In the genomic region with DNA sequence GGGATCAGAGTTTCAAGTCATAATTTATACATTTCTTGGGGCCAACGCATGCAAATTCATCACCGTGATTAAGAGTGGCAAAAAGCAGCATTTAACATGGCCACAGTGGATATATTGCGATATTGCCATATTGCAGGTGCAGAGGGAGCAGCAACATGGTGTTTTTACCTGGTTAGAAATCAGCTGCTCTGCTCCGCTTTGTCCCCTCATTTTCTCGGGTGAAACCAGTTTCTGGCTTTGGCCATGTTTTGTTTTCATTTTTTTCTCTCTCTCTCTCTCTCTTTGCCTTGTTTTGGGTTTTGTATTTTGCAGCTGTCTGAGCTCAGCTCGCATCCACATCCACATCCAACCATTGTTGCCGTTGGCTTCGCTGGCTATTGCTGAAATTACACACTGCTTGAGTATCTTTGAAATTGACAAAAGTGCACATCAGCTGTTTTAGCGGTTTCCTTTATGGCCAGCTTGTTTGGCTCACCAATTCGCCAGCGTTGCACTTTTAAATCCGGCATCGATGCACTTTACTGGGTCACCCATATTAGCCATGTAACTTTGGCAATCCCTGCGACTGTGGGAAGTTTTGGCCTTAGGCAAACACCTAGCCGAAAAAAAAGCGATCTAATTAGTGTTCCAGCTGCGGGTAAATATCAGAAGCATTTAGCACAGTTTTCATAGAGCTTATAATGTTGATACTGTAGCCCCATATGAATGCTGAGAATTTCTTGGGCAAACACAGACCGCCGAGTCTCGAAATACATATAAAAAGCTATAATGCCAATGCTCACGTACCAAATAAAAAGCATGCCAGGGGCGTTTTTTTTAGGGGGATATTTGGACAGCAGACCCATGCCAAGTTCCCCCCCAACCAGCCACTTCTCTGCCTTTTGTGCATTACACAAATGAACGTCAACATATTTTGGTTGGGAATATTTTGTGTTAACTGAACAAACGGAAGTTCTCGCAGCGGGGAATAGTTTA, we compare ENCODE assay signal across 5 fruit fly cellular contexts.
A peak's percentile ranks its signal among the peaks of the same experiment; 100 is the strongest.
TF ChIP-seq lines count a peak whose summit lies in the region.

No protein-coding gene starts in this region.

- TF ChIP-seq CTCF in whole organism, embryonic (GFP tag; optimal IDR thresholded peaks at IDR 0.05; lab: Kevin White, UChicago): no peak

TF ChIP-seq in whole organism, adult, 20 proteins besides CTCF, POLR2A, EP300 and RAD21:
- TF ChIP-seq ovo (GFP tag; optimal IDR thresholded peaks at IDR 0.05; lab: Kevin White, UChicago) (no peak), kay (GFP tag; lab: Kevin White, UChicago; ENCODE audit: borderline replicate concordance) (no peak), CG12768 (GFP tag; optimal IDR thresholded peaks at IDR 0.05; lab: Kevin White, UChicago) (no peak), tj (GFP tag; optimal IDR thresholded peaks at IDR 0.05; lab: Kevin White, UChicago) (peak; percentile 98), CG1620 (GFP tag; optimal IDR thresholded peaks at IDR 0.05; lab: Kevin White, UChicago) (no peak), bab1 (GFP tag; optimal IDR thresholded peaks at IDR 0.05; lab: Kevin White, UChicago) (no peak), CG33017 (tag; optimal IDR thresholded peaks at IDR 0.05; lab: Kevin White, UChicago) (no peak), CG11617 (GFP tag; optimal IDR thresholded peaks at IDR 0.05; lab: Kevin White, UChicago) (no peak)

TF ChIP-seq in whole organism, embryonic, 481 proteins besides CTCF, POLR2A, EP300 and RAD21 (continues in another document):
- TF ChIP-seq dysf (GFP tag; IDR thresholded peaks at IDR 0.05; lab: Robert Waterston, UW) (0 out of 3 replicates have a peak, but pooled peaks have one; percentile 17), CG7928 (GFP tag; optimal IDR thresholded peaks at IDR 0.05; lab: Kevin White, UChicago) (no peak), Blimp-1 (GFP tag; optimal IDR thresholded peaks at IDR 0.05; lab: Kevin White, UChicago) (peak; percentile 37), CG31441 (GFP tag; IDR thresholded peaks at IDR 0.05; lab: Robert Waterston, UW) (0 out of 2 replicates have a peak, but pooled peaks have one; percentile 28), Adf1 (GFP tag; IDR thresholded peaks at IDR 0.05; lab: Robert Waterston, UW) (no peak), so (GFP tag; IDR thresholded peaks at IDR 0.05; lab: Robert Waterston, UW) (no peak), CG12219 (GFP tag; optimal IDR thresholded peaks at IDR 0.05; lab: Kevin White, UChicago) (no peak), CG13296 (GFP tag; optimal IDR thresholded peaks at IDR 0.05; lab: Kevin White, UChicago) (no peak), maf-S (GFP tag; optimal IDR thresholded peaks at IDR 0.05; lab: Kevin White, UChicago) (no peak), CG2199 (GFP tag; IDR thresholded peaks at IDR 0.05; lab: Robert Waterston, UW) (peak; percentile 29; the same call in 1 of the 3 replicates), nmo (GFP tag; optimal IDR thresholded peaks at IDR 0.05; lab: Kevin White, UChicago) (no peak), CG33213 (GFP tag; optimal IDR thresholded peaks at IDR 0.05; lab: Kevin White, UChicago) (no peak), CG11456 (GFP tag; IDR thresholded peaks at IDR 0.05; lab: Robert Waterston, UW) (no peak), Dip2 (GFP tag; IDR thresholded peaks at IDR 0.05; lab: Robert Waterston, UW) (no peak), Rx (GFP tag; IDR thresholded peaks at IDR 0.05; lab: Robert Waterston, UW) (no peak), Ets97D (GFP tag; optimal IDR thresholded peaks at IDR 0.05; lab: Kevin White, UChicago) (no peak), pfk (GFP tag; optimal IDR thresholded peaks at IDR 0.05; lab: Kevin White, UChicago) (no peak), Eip74EF (GFP tag; optimal IDR thresholded peaks at IDR 0.05; lab: Kevin White, UChicago) (no peak)

TF ChIP-seq in whole organism, prepupa, 60 proteins besides CTCF, POLR2A, EP300 and RAD21 (continues in another document):
- no peak for TF ChIP-seq fd85E (GFP tag; optimal IDR thresholded peaks at IDR 0.05; lab: Kevin White, UChicago)
- peak; percentile 2 for TF ChIP-seq Ets96B (tag; optimal IDR thresholded peaks at IDR 0.05; lab: Kevin White, UChicago)
- no peak for TF ChIP-seq esn (GFP tag; optimal IDR thresholded peaks at IDR 0.05; lab: Kevin White, UChicago)
- TF ChIP-seq Hr39 (GFP tag; optimal IDR thresholded peaks at IDR 0.05; lab: Kevin White, UChicago): no peak
- TF ChIP-seq cyc (GFP tag; optimal IDR thresholded peaks at IDR 0.05; lab: Kevin White, UChicago): no peak
- no peak for TF ChIP-seq CG7368 (GFP tag; optimal IDR thresholded peaks at IDR 0.05; lab: Kevin White, UChicago)
- TF ChIP-seq Eip75B (GFP tag; optimal IDR thresholded peaks at IDR 0.05; lab: Kevin White, UChicago): no peak
- TF ChIP-seq CG6163 (GFP tag; IDR thresholded peaks at IDR 0.05; lab: Robert Waterston, UW): peak; percentile 16; the same call in 1 of the 3 replicates
- peak; percentile 19 for TF ChIP-seq dsx (GFP tag; optimal IDR thresholded peaks at IDR 0.05; lab: Kevin White, UChicago; ENCODE audit: poor library complexity, severe bottlenecking)
- peak; percentile 25; the same call in 1 of the 2 replicates for TF ChIP-seq CG15336 (GFP tag; IDR thresholded peaks at IDR 0.05; lab: Robert Waterston, UW)
- TF ChIP-seq ss (GFP tag; optimal IDR thresholded peaks at IDR 0.05; lab: Kevin White, UChicago): peak; percentile 51 to 63
- no peak for TF ChIP-seq Blimp-1 (GFP tag; optimal IDR thresholded peaks at IDR 0.05; lab: Kevin White, UChicago)
- no peak for TF ChIP-seq net (GFP tag; optimal IDR thresholded peaks at IDR 0.05; lab: Kevin White, UChicago)
- TF ChIP-seq topi (GFP tag; optimal IDR thresholded peaks at IDR 0.05; lab: Kevin White, UChicago): no peak
- peak; percentile 9 for TF ChIP-seq CG3032 (tag; optimal IDR thresholded peaks at IDR 0.05; lab: Kevin White, UChicago)
- peak; percentile 40 for TF ChIP-seq CG6854 (GFP tag; optimal IDR thresholded peaks at IDR 0.05; lab: Kevin White, UChicago)
- no peak for TF ChIP-seq Met (GFP tag; optimal IDR thresholded peaks at IDR 0.05; lab: Kevin White, UChicago)
- peak; percentile 65; the same call in 2 of the 3 replicates for TF ChIP-seq eg (GFP tag; IDR thresholded peaks at IDR 0.05; lab: Robert Waterston, UW)

TF ChIP-seq in whole organism, pupa, 21 proteins besides CTCF, POLR2A, EP300 and RAD21:
- no peak for TF ChIP-seq CG15710 (tag; optimal IDR thresholded peaks at IDR 0.05; lab: Kevin White, UChicago)
- TF ChIP-seq Snoo (tag; optimal IDR thresholded peaks at IDR 0.05; lab: Kevin White, UChicago): no peak
- peak; percentile 57; the same call in 1 of the 2 replicates for TF ChIP-seq Ets98B (GFP tag; IDR thresholded peaks at IDR 0.05; lab: Robert Waterston, UW)
- peak; percentile 80 for TF ChIP-seq EcR (GFP tag; optimal IDR thresholded peaks at IDR 0.05; lab: Kevin White, UChicago)
- peak; percentile 65 for TF ChIP-seq gl (tag; optimal IDR thresholded peaks at IDR 0.05; lab: Kevin White, UChicago)
- TF ChIP-seq CG13204 (GFP tag; optimal IDR thresholded peaks at IDR 0.05; lab: Kevin White, UChicago): peak; percentile 31
- TF ChIP-seq CG4496 (GFP tag; IDR thresholded peaks at IDR 0.05; lab: Robert Waterston, UW): peak; percentile 48; the same call in 1 of the 3 replicates
- TF ChIP-seq rn (GFP tag; IDR thresholded peaks at IDR 0.05; lab: Robert Waterston, UW): 0 out of 2 replicates have a peak, but pooled peaks have one; percentile 9
- TF ChIP-seq fd96Ca (GFP tag; IDR thresholded peaks at IDR 0.05; lab: Robert Waterston, UW): peak; percentile 58; the same call in 1 of the 3 replicates
- peak; percentile 20 for TF ChIP-seq CG8159 (tag; optimal IDR thresholded peaks at IDR 0.05; lab: Kevin White, UChicago)
- peak; percentile 5 for TF ChIP-seq CG8301 (tag; optimal IDR thresholded peaks at IDR 0.05; lab: Kevin White, UChicago)
- TF ChIP-seq CG12605 (GFP tag; IDR thresholded peaks at IDR 0.05; lab: Robert Waterston, UW): no peak; the same call in 1 of the 2 replicates

TF ChIP-seq in whole organism, wandering third instar larva, 38 proteins besides CTCF, POLR2A, EP300 and RAD21:
- TF ChIP-seq psq (GFP tag; optimal IDR thresholded peaks at IDR 0.05; lab: Kevin White, UChicago): peak; percentile 18
- no peak for TF ChIP-seq tai (GFP tag; optimal IDR thresholded peaks at IDR 0.05; lab: Kevin White, UChicago)
TF ChIP-seq in whole organism, wandering third instar larva: peak in this region for 1.
